Fruit fly (Drosophila melanogaster) whole organism: ENCODE measurements around the gene side-III.

Source experiments
- CG8478 ChIP-seq: fragments of >200 bp; optimal IDR thresholded peaks from 2 replicates; lab custom pipeline; 2018; ENCODE audit warnings: inconsistent platforms
- Dll ChIP-seq: fragments of >200 bp; optimal IDR thresholded peaks from 2 replicates; lab custom pipeline; 2017
- EcR ChIP-seq, 2 experiments: fragments of >200 bp; optimal IDR thresholded peaks; 2 replicates each; lab custom pipeline; 2017; ENCODE audit warnings: missing biosample characterization in 2 of 2, missing genetic modification characterization in 2 of 2, missing genetic modification reagents in 2 of 2
- pan ChIP-seq: fragments of >200 bp; optimal IDR thresholded peaks from 2 replicates; lab custom pipeline; 2017
- psq ChIP-seq: fragments of >200 bp; optimal IDR thresholded peaks from 2 replicates; lab custom pipeline; 2017
- usp ChIP-seq: fragments of >200 bp; optimal IDR thresholded peaks from 2 replicates; lab custom pipeline; 2017; ENCODE audit warnings: missing biosample characterization, missing genetic modification characterization, mixed read lengths

side-III gene

dm6 chr3R:5960887-5961286 is 1.5 kb upstream of the side-III start, which contains the start of gene CG11373:
Gene CG11373, minus strand, starts transcription at chr3R:5960987.
- TF ChIP-seq psq (lab: Kevin White, UChicago) (no peak), Dll (lab: Kevin White, UChicago) (no peak), EcR (GFP tag; optimal IDR thresholded peaks at IDR 0.05; lab: Kevin White, UChicago) (no peak), pan (no peak), usp (GFP tag; lab: Kevin White, UChicago) (no peak), CG8478 (lab: Kevin White, UChicago) (no peak)

- TF ChIP-seq EcR (GFP tag; optimal IDR thresholded peaks at IDR 0.05; lab: Kevin White, UChicago) (no peak), pan (no peak), psq (lab: Kevin White, UChicago) (no peak), CG8478 (lab: Kevin White, UChicago) (no peak), usp (GFP tag; lab: Kevin White, UChicago) (no peak), Dll (lab: Kevin White, UChicago) (no peak)
Measured at dm6 chr3R:5937715-5938114, 21.6 kb downstream of the side-III start.

- TF ChIP-seq psq (lab: Kevin White, UChicago) (no peak), EcR (GFP tag; optimal IDR thresholded peaks at IDR 0.05; lab: Kevin White, UChicago) (no peak), usp (GFP tag; lab: Kevin White, UChicago) (no peak), Dll (lab: Kevin White, UChicago) (no peak), CG8478 (lab: Kevin White, UChicago) (no peak), pan (no peak)
Measured at dm6 chr3R:5927841-5928240, 31.5 kb downstream of the side-III start.

dm6 chr3R:5924667-5925066 is 34.7 kb downstream of the side-III start:
- no peak for TF ChIP-seq EcR (GFP tag; optimal IDR thresholded peaks at IDR 0.05; lab: Kevin White, UChicago)
- no peak for TF ChIP-seq CG8478 (lab: Kevin White, UChicago)
- TF ChIP-seq Dll (lab: Kevin White, UChicago): no peak
- no peak for TF ChIP-seq psq (lab: Kevin White, UChicago)
- TF ChIP-seq pan: no peak
- TF ChIP-seq usp (GFP tag; lab: Kevin White, UChicago): no peak

- TF ChIP-seq psq (lab: Kevin White, UChicago): no peak
Measured at dm6 chr3R:5881308-5881707, 78.0 kb downstream of the side-III start.

- TF ChIP-seq CG8478 (lab: Kevin White, UChicago): no peak
- TF ChIP-seq EcR (GFP tag; optimal IDR thresholded peaks at IDR 0.05; lab: Kevin White, UChicago): no peak
- TF ChIP-seq usp (GFP tag; lab: Kevin White, UChicago): no peak
- no peak for TF ChIP-seq Dll (lab: Kevin White, UChicago)
- no peak for TF ChIP-seq psq (lab: Kevin White, UChicago)
- no peak for TF ChIP-seq pan
Measured at dm6 chr3R:5877367-5877766, 82.0 kb downstream of the side-III start.

- no peak for TF ChIP-seq psq (lab: Kevin White, UChicago)
- no peak for TF ChIP-seq EcR (GFP tag; optimal IDR thresholded peaks at IDR 0.05; lab: Kevin White, UChicago)
- no peak for TF ChIP-seq Dll (lab: Kevin White, UChicago)
- TF ChIP-seq usp (GFP tag; lab: Kevin White, UChicago): no peak
- TF ChIP-seq CG8478 (lab: Kevin White, UChicago): no peak
- no peak for TF ChIP-seq pan
Measured at dm6 chr3R:5871393-5871792, 88.0 kb downstream of the side-III start.

- no peak for TF ChIP-seq psq (lab: Kevin White, UChicago)
- no peak for TF ChIP-seq pan
- TF ChIP-seq EcR (GFP tag; optimal IDR thresholded peaks at IDR 0.05; lab: Kevin White, UChicago): no peak
- TF ChIP-seq Dll (lab: Kevin White, UChicago): no peak
- no peak for TF ChIP-seq usp (GFP tag; lab: Kevin White, UChicago)
- TF ChIP-seq CG8478 (lab: Kevin White, UChicago): no peak
Measured at dm6 chr3R:5862032-5862641, 97.2 kb downstream of the side-III start, which contains the start of gene CG2017. Gene CG2017, minus strand, starts transcription at chr3R:5862405.

- TF ChIP-seq Dll (lab: Kevin White, UChicago): no peak
- no peak for TF ChIP-seq CG8478 (lab: Kevin White, UChicago)
- TF ChIP-seq psq (lab: Kevin White, UChicago): no peak
- TF ChIP-seq EcR (GFP tag; optimal IDR thresholded peaks at IDR 0.05; lab: Kevin White, UChicago): no peak
- no peak for TF ChIP-seq pan
- no peak for TF ChIP-seq usp (GFP tag; lab: Kevin White, UChicago)
Measured at dm6 chr3R:5861218-5861902, 98.0 kb downstream of the side-III start.

dm6 chr3R:5860736-5861217 is 98.6 kb downstream of the side-III start:
- no peak for TF ChIP-seq EcR (GFP tag; optimal IDR thresholded peaks at IDR 0.05; lab: Kevin White, UChicago)
- TF ChIP-seq psq (lab: Kevin White, UChicago): no peak
- TF ChIP-seq pan: no peak
- no peak for TF ChIP-seq usp (GFP tag; lab: Kevin White, UChicago)
- no peak for TF ChIP-seq Dll (lab: Kevin White, UChicago)
- no peak for TF ChIP-seq CG8478 (lab: Kevin White, UChicago)

dm6 chr3R:5856215-5856614 is 103.1 kb downstream of the side-III start, which contains the start of the genes disp and ECSIT:
Gene disp, minus strand, starts transcription at chr3R:5856311.
Gene ECSIT, plus strand, starts transcription at chr3R:5856585.
- no peak for TF ChIP-seq CG8478 (lab: Kevin White, UChicago)
- TF ChIP-seq pan: no peak
- TF ChIP-seq Dll (lab: Kevin White, UChicago): no peak
- TF ChIP-seq usp (GFP tag; lab: Kevin White, UChicago): no peak
